Worm (Caenorhabditis elegans) whole organism, young adult: ENCODE data around the gene ZK662.5.
A peak's percentile ranks its signal among the peaks of the same experiment; 100 is the strongest.

Experiments
- B0336.3 ChIP-seq: fragments of 200-800 bp; sonication (Bioruptor generic); IDR thresholded peaks from 2 replicates; pipeline ENCODE4 v1.3.6; 2022; ENCODE audit warnings: missing genetic modification characterization, missing compliant biosample characterization
- F49E8.2 ChIP-seq: sonication (generic microtip); optimal IDR thresholded peaks from 3 replicates; lab custom pipeline; 2017; ENCODE audit warnings: missing genetic modification characterization, mild to moderate bottlenecking, missing compliant biosample characterization, antibody characterized with exemption, moderate library complexity; ENCODE audit not compliant: insufficient read depth
- F57A8.1 ChIP-seq: fragments of 200-800 bp; sonication (Bioruptor generic); optimal IDR thresholded peaks from 2 replicates; lab custom pipeline; 2018; ENCODE audit warnings: mild to moderate bottlenecking, missing genetic modification characterization, moderate library complexity, missing compliant biosample characterization
- Y56A3A.18 ChIP-seq: fragments of 200-800 bp; sonication (Bioruptor generic); IDR thresholded peaks from 2 replicates; pipeline ENCODE4 v1.3.6; 2022; ENCODE audit warnings: missing genetic modification reagents, missing genetic modification characterization, missing compliant biosample characterization
- Y79H2A.3 ChIP-seq: fragments of 200-800 bp; sonication (Bioruptor generic); conservative IDR thresholded peaks from 2 replicates; pipeline ENCODE4 v1.3.6; 2022; ENCODE audit warnings: missing genetic modification reagents, missing genetic modification characterization, missing compliant biosample characterization
- ama-1 ChIP-seq, 3 experiments: fragments of 150-350 bp in 1 of 3; sonication (generic microtip) in 2 of 3; optimal IDR thresholded peaks; 2 replicates each; lab custom pipeline; 2014 to 2018; ENCODE audit warnings: missing biosample characterization in 2 of 3, missing genetic modification characterization in 2 of 3, missing genetic modification reagents in 2 of 3
- attf-6 ChIP-seq: fragments of 200-800 bp; sonication (Bioruptor generic); IDR thresholded peaks from 2 replicates; pipeline ENCODE4 v1.3.6; 2022; ENCODE audit warnings: missing genetic modification reagents, missing genetic modification characterization, missing compliant biosample characterization
- bed-2 ChIP-seq: fragments of 200-800 bp; sonication (Bioruptor generic); IDR thresholded peaks from 2 replicates; pipeline ENCODE4 v1.3.6; 2022; ENCODE audit warnings: missing genetic modification reagents, missing genetic modification characterization, missing compliant biosample characterization
- ceh-100 ChIP-seq: fragments of 200-800 bp; sonication (Bioruptor generic); IDR thresholded peaks from 2 replicates; pipeline ENCODE4 v1.3.6; 2022; ENCODE audit warnings: missing genetic modification reagents, missing genetic modification characterization, missing compliant biosample characterization
- ceh-58 ChIP-seq: fragments of 200-800 bp; sonication (Bioruptor generic); IDR thresholded peaks from 2 replicates; pipeline ENCODE4 v1.3.6; 2022; ENCODE audit warnings: missing genetic modification characterization, missing compliant biosample characterization
- ceh-79 ChIP-seq: sonication (generic microtip); optimal IDR thresholded peaks from 2 replicates; lab custom pipeline; 2017; ENCODE audit warnings: mild to moderate bottlenecking, missing genetic modification characterization, missing compliant biosample characterization
- ceh-91 ChIP-seq: fragments of 200-800 bp; sonication (Bioruptor generic); IDR thresholded peaks from 2 replicates; pipeline ENCODE4 v1.3.6; 2022; ENCODE audit warnings: missing genetic modification reagents, missing genetic modification characterization, missing compliant biosample characterization
- die-1 ChIP-seq: sonication (generic microtip); optimal IDR thresholded peaks from 2 replicates; lab custom pipeline; 2016; ENCODE audit warnings: missing genotype, mild to moderate bottlenecking, missing genetic modification characterization, missing compliant biosample characterization
- dpff-1 ChIP-seq: sonication (generic microtip); optimal IDR thresholded peaks from 2 replicates; lab custom pipeline; 2017; ENCODE audit warnings: mild to moderate bottlenecking, missing genetic modification characterization, missing compliant biosample characterization
- efl-1 ChIP-seq: fragments of 150-350 bp; optimal IDR thresholded peaks from 2 replicates; lab custom pipeline; 2014; ENCODE audit warnings: missing biosample characterization, missing genetic modification reagents, missing genetic modification characterization
- ekl-4 ChIP-seq: fragments of 200-800 bp; sonication (Bioruptor generic); IDR thresholded peaks from 2 replicates; pipeline ENCODE4 v1.3.6; 2022; ENCODE audit warnings: missing genetic modification reagents, missing genetic modification characterization, missing compliant biosample characterization
- fkh-3 ChIP-seq: sonication (generic microtip); optimal IDR thresholded peaks from 2 replicates; lab custom pipeline; 2016; ENCODE audit warnings: mild to moderate bottlenecking, missing genetic modification characterization, missing compliant biosample characterization
- hmg-1.2 ChIP-seq: fragments of 200-800 bp; sonication (Bioruptor generic); IDR thresholded peaks from 2 replicates; pipeline ENCODE4 v1.3.6; 2022; ENCODE audit warnings: missing genetic modification reagents, missing genetic modification characterization, missing compliant biosample characterization
- lag-1 ChIP-seq: fragments of 200-800 bp; sonication (Bioruptor generic); IDR thresholded peaks from 2 replicates; pipeline ENCODE4 v1.3.6; 2022; ENCODE audit warnings: missing genetic modification reagents, missing genetic modification characterization, missing compliant biosample characterization
- lin-26 ChIP-seq: fragments of 200-800 bp; sonication (Bioruptor generic); IDR thresholded peaks from 2 replicates; pipeline ENCODE4 v1.3.6; 2022; ENCODE audit warnings: missing genetic modification reagents, missing genetic modification characterization, missing compliant biosample characterization
- lin-40 ChIP-seq: sonication (generic microtip); optimal IDR thresholded peaks from 2 replicates; lab custom pipeline; 2016; ENCODE audit warnings: missing genetic modification characterization, mild to moderate bottlenecking, missing compliant biosample characterization, missing genotype, missing genetic modification reagents
- lir-1 ChIP-seq: fragments of 200-800 bp; sonication (Bioruptor generic); conservative IDR thresholded peaks from 2 replicates; pipeline ENCODE4 v1.3.6; 2022; ENCODE audit warnings: missing genetic modification reagents, missing genetic modification characterization, missing compliant biosample characterization
- lsl-1 ChIP-seq: fragments of 200-800 bp; sonication (Bioruptor generic); optimal IDR thresholded peaks from 2 replicates; lab custom pipeline; 2018; ENCODE audit warnings: mild to moderate bottlenecking, missing genetic modification characterization, moderate library complexity, missing compliant biosample characterization
- madf-8 ChIP-seq: fragments of 200-800 bp; sonication (Bioruptor generic); conservative IDR thresholded peaks from 2 replicates; pipeline ENCODE4 v1.3.6; 2022; ENCODE audit warnings: missing genetic modification reagents, missing genetic modification characterization, missing compliant biosample characterization
- mcd-1 ChIP-seq: fragments of 200-800 bp; sonication (Bioruptor generic); IDR thresholded peaks from 2 replicates; pipeline ENCODE4 v1.3.6; 2022; ENCODE audit warnings: missing genetic modification reagents, missing genetic modification characterization, missing compliant biosample characterization
- mxl-1 ChIP-seq: sonication (generic microtip); optimal IDR thresholded peaks from 2 replicates; lab custom pipeline; 2016; ENCODE audit warnings: missing genetic modification characterization, missing compliant biosample characterization
- nfyb-1 ChIP-seq: fragments of 200-800 bp; sonication (Bioruptor generic); IDR thresholded peaks from 2 replicates; pipeline ENCODE4 v1.3.6; 2022; ENCODE audit warnings: missing genetic modification reagents, missing genetic modification characterization, missing compliant biosample characterization
- nhr-120 ChIP-seq: fragments of 200-800 bp; sonication (Bioruptor generic); IDR thresholded peaks from 2 replicates; pipeline ENCODE4 v1.3.6; 2022; ENCODE audit warnings: missing genetic modification characterization, missing compliant biosample characterization
- nhr-27 ChIP-seq: fragments of 200-800 bp; sonication (Bioruptor generic); optimal IDR thresholded peaks from 2 replicates; lab custom pipeline; 2018; ENCODE audit warnings: mild to moderate bottlenecking, missing genetic modification characterization, moderate library complexity, missing compliant biosample characterization
- nhr-90 ChIP-seq: sonication (generic microtip); optimal IDR thresholded peaks from 2 replicates; lab custom pipeline; 2016; ENCODE audit warnings: missing genotype, mild to moderate bottlenecking, missing genetic modification characterization, missing compliant biosample characterization
- rec-8 ChIP-seq, 2 experiments: sonication (generic microtip); optimal IDR thresholded peaks; 2 replicates each; lab custom pipeline; 2016; ENCODE audit warnings: mild to moderate bottlenecking in 2 of 2, missing genetic modification characterization in 2 of 2, missing genetic modification reagents in 2 of 2, missing genotype in 2 of 2, missing biosample characterization in 1 of 2, missing compliant biosample characterization in 1 of 2, moderate library complexity in 1 of 2
- repo-1 ChIP-seq: sonication (generic microtip); optimal IDR thresholded peaks from 2 replicates; lab custom pipeline; 2017; ENCODE audit warnings: mild to moderate bottlenecking, missing genetic modification characterization, missing compliant biosample characterization
- sea-2 ChIP-seq: fragments of 200-800 bp; sonication (Bioruptor generic); IDR thresholded peaks from 2 replicates; pipeline ENCODE4 v1.3.6; 2022; ENCODE audit warnings: missing genetic modification characterization, missing compliant biosample characterization
- snpc-1.1 ChIP-seq: sonication (generic microtip); optimal IDR thresholded peaks from 2 replicates; lab custom pipeline; 2017; ENCODE audit warnings: missing genetic modification characterization, mild to moderate bottlenecking, missing compliant biosample characterization, antibody characterized with exemption, moderate library complexity, missing genotype, missing genetic modification reagents; ENCODE audit not compliant: insufficient read depth
- snpc-4 ChIP-seq, 5 experiments: fragments of 150-350 bp in 1 of 5; sonication (generic microtip) in 4 of 5; optimal IDR thresholded peaks; 2 replicates each; lab custom pipeline; 2014 to 2018; ENCODE audit warnings: missing genetic modification characterization in 5 of 5, missing biosample characterization in 3 of 5, antibody characterized with exemption in 2 of 5, mild to moderate bottlenecking in 2 of 5, missing compliant biosample characterization in 2 of 5, missing genotype in 2 of 5, moderate library complexity in 2 of 5, missing genetic modification reagents in 1 of 5
- somi-1 ChIP-seq: fragments of 200-800 bp; sonication (Bioruptor generic); optimal IDR thresholded peaks from 2 replicates; lab custom pipeline; 2018; ENCODE audit warnings: mild to moderate bottlenecking, missing genetic modification characterization, missing compliant biosample characterization
- tbp1 ChIP-seq: fragments of 200-800 bp; sonication (Bioruptor generic); optimal IDR thresholded peaks from 2 replicates; lab custom pipeline; 2018; ENCODE audit warnings: mild to moderate bottlenecking, missing genetic modification characterization, missing compliant biosample characterization
- unc-62 ChIP-seq: fragments of 150-350 bp; optimal IDR thresholded peaks from 2 replicates; lab custom pipeline; 2014; ENCODE audit warnings: missing biosample characterization, missing genetic modification reagents, missing genetic modification characterization
- xnd-1 ChIP-seq: sonication (generic microtip); optimal IDR thresholded peaks from 2 replicates; lab custom pipeline; 2016; ENCODE audit warnings: missing genotype, missing genetic modification reagents, missing genetic modification characterization, missing compliant biosample characterization
- zim-3 ChIP-seq: sonication (generic microtip); optimal IDR thresholded peaks from 2 replicates; lab custom pipeline; 2017; ENCODE audit warnings: mild to moderate bottlenecking, missing genetic modification characterization, moderate library complexity, missing compliant biosample characterization
- ztf-26 ChIP-seq: sonication (generic microtip); optimal IDR thresholded peaks from 2 replicates; lab custom pipeline; 2017; ENCODE audit warnings: missing genetic modification characterization, missing compliant biosample characterization

Gene ZK662.5

DNA sequence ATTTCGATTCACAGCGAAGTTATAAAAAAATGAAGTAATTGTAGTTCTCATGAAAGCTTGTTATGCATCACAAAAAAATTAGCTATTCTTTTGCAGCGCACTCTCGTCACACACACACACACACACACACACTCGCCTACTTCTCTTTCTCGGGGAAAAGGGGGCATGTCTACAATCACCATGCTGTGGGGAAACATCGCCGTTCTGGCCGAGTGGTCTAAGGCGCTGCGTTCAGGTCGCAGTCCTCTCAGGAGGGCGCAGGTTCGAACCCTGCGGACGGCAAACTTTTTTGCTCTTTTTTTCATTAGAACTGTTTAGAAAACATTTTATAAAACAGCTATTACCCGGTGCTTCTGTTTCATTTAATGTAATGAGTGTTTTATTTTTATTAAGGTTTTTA is 20.4 kb downstream of the ZK662.5 start (continued):
- TF ChIP-seq B0336.3 (peak; percentile 79), ceh-79 (peak; percentile 45), sea-2 (peak; percentile 14; the same call in 1 of the 2 replicates), repo-1 (tag; lab: Kevin White, UChicago) (no peak), bed-2 (peak; percentile 21; the same call in 1 of the 2 replicates), snpc-4 (GFP tag; optimal IDR thresholded peaks at IDR 0.05; lab: Kevin White, UChicago) (peak; percentile 64), snpc-4 (tag; optimal IDR thresholded peaks at IDR 0.05; lab: Kevin White, UChicago) (peak; percentile 32 to 85 (median 66)), nfyb-1 (GFP tag; lab: Robert Waterston, UW) (peak; percentile 88), F49E8.2 (tag; lab: Kevin White, UChicago) (peak; percentile 20), die-1 (tag; lab: Kevin White, UChicago) (peak; percentile 82)

DNA sequence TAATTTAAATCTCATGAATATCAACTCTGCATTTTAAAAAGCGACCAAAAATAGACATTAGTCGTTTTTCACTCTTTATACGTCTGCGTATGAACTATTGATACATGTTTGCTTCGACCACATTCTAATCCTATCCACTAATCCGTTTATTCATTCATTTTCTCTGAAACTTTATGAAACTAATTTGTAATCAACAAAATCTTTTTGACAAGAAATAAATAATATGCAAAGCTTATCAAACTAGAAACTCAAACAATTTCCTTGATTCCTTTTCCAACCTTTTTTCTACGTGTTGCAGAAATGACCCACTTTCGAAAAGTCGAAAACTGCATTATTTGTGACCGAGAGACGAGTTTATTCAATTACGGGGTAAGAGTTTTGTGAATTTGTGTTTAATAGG is 20.9 kb downstream of the ZK662.5 start, which contains the start of gene nhr-255:
TSS of gene nhr-255 (plus strand) at position 301 of the 400 bp plus-strand sequence.
- TF ChIP-seq lsl-1 (no peak), zim-3 (tag; lab: Kevin White, UChicago) (no peak), snpc-1.1 (tag; lab: Kevin White, UChicago) (no peak), nhr-27 (no peak), dpff-1 (no peak), Y79H2A.3 (GFP tag; lab: Robert Waterston, UW) (no peak), xnd-1 (tag; lab: Kevin White, UChicago) (no peak), nhr-120 (GFP tag; lab: Robert Waterston, UW) (no peak), lir-1 (GFP tag; lab: Robert Waterston, UW) (no peak)

DNA sequence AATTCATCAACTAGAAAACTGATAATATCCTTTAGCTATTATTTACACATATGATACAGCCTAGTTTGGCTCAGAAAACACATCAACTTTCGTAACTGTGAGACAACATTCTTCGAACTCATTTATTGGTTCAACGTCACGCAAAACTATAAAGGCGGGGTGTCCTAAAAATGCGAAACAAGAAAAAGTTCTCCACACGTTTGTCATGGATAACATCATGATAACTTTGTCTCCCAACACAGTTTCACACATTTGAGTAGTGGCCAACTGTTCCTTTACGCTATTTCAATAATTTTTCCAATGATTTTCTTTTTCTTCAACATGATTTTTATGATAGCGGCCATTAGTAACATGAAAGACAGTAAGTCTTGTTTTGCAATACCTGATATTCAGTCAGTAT is 25.3 kb downstream of the ZK662.5 start, which contains the start of gene srxa-9:
TSS of gene srxa-9 (plus strand) at position 301 of the 400 bp plus-strand sequence.
- TF ChIP-seq zim-3 (tag; lab: Kevin White, UChicago) (no peak), repo-1 (tag; lab: Kevin White, UChicago) (no peak)

DNA sequence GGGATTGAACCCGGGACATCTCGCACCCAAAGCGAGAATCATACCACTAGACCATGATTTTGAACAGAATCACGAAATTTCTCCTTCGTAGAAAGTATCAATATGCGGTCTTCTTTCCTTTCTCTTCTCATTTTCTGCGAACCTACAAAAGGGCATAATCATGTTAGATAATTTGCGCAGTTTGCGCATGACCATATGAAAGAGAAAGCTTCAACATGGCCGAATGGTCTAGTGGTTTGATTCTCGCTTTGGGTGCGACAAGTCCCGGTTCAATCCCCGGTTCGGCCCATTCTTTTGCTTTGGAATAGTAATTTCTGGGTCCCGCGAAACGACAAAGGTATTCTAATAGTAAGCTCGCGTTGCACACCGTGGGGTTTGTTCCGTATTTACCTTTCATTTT is 26.4 kb downstream of the ZK662.5 start:
- TF ChIP-seq attf-6 (GFP tag; lab: Robert Waterston, UW) (peak; percentile 41), lin-40 (tag; lab: Kevin White, UChicago) (peak; percentile 9), efl-1 (GFP tag; lab: Kevin White, UChicago) (no peak), ceh-91 (GFP tag; lab: Robert Waterston, UW) (no peak), rec-8 (tag; optimal IDR thresholded peaks at IDR 0.05; lab: Kevin White, UChicago) (no peak), fkh-3 (tag; lab: Kevin White, UChicago) (no peak), ceh-58 (no peak), somi-1 (GFP tag; lab: Kevin White, UChicago) (no peak), madf-8 (GFP tag; lab: Robert Waterston, UW) (peak; percentile 10; the same call in 1 of the 2 replicates), die-1 (tag; lab: Kevin White, UChicago) (no peak), ceh-100 (GFP tag; lab: Robert Waterston, UW) (0 out of 2 replicates have a peak, but pooled peaks have one; percentile 10), ekl-4 (GFP tag; lab: Robert Waterston, UW) (no peak), lin-26 (peak; percentile 35; the same call in 1 of the 2 replicates), nfyb-1 (GFP tag; lab: Robert Waterston, UW) (peak; percentile 72), snpc-4 (GFP tag; optimal IDR thresholded peaks at IDR 0.05; lab: Kevin White, UChicago) (no peak), snpc-4 (tag; optimal IDR thresholded peaks at IDR 0.05; lab: Kevin White, UChicago) (peak in 2 of 4 experiments; percentile 11 to 54), F57A8.1 (no peak), hmg-1.2 (peak; percentile 36), ama-1 (optimal IDR thresholded peaks at IDR 0.05; lab: Kevin White, UChicago) (no peak), ama-1 (GFP tag; optimal IDR thresholded peaks at IDR 0.05; lab: Kevin White, UChicago) (no peak), Y56A3A.18 (GFP tag; lab: Robert Waterston, UW) (0 out of 2 replicates have a peak, but pooled peaks have one; percentile 40), lag-1 (GFP tag; lab: Robert Waterston, UW) (no peak), mxl-1 (tag; lab: Kevin White, UChicago) (no peak), mcd-1 (GFP tag; lab: Robert Waterston, UW) (0 out of 2 replicates have a peak, but pooled peaks have one; percentile 17), nhr-90 (no peak), ceh-79 (no peak), ztf-26 (tag; lab: Kevin White, UChicago) (peak; percentile 14), tbp1 (GFP tag; lab: Kevin White, UChicago) (peak; percentile 80), unc-62 (GFP tag; lab: Kevin White, UChicago) (no peak), Y79H2A.3 (GFP tag; lab: Robert Waterston, UW) (no peak)
